ENCODE assay signal across 6 fruit fly cellular contexts in the genomic region with DNA sequence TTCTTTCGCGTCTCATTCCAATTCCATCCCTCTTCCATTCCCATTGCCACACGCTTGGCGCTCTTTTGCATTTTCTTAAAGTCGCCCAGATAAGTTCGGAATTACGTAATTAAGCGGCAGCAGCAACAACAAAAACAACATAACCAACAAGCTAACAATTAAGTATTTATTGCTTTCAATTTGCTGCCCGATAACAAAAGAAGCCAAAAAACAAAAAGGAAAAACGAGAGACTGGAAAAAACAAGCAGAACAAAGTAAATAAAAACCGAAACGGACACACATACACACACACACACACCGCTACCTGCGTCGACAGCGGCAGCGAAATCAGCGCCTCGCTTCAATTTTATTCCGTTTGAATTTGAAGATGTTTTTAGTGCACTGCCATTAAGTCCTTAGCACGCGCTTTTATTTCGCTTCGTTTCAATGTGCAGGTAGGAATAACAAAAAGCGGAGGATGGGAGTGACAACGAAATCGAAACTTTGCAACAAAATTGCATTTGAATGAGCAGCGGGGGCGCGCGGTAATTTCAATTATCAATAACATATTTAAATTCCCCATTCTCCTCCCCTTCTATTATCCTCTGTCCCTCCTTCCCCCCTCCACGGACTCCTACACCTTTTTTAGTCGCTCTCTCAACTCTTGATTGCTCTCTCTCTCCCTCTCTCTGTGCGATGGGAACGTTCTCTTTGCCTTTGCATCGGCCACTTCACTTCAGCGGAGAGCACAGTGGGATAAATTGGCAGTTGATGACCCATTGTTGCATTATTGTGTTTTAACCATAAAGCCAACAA.
TF ChIP-seq lines count a peak whose summit lies in the region.

Gene Raf, plus strand, starts transcription at position 32 of the 795 bp plus-strand sequence.

- no peak for TF ChIP-seq CTCF in whole organism, embryonic (GFP tag; optimal IDR thresholded peaks at IDR 0.05; lab: Kevin White, UChicago)

TF ChIP-seq in whole organism, 6 proteins besides CTCF, POLR2A, EP300 and RAD21:
- TF ChIP-seq Dll (optimal IDR thresholded peaks at IDR 0.05; lab: Kevin White, UChicago) (peak; percentile 77), psq (optimal IDR thresholded peaks at IDR 0.05; lab: Kevin White, UChicago) (no peak), EcR (GFP tag; optimal IDR thresholded peaks at IDR 0.05; lab: Kevin White, UChicago) (no peak), pan (optimal IDR thresholded peaks at IDR 0.05; lab: Kevin White, UChicago) (no peak)

TF ChIP-seq in whole organism, adult, 20 proteins besides CTCF, POLR2A, EP300 and RAD21:
- TF ChIP-seq pad (GFP tag; optimal IDR thresholded peaks at IDR 0.05; lab: Kevin White, UChicago) (peak; percentile 84), ovo (GFP tag; optimal IDR thresholded peaks at IDR 0.05; lab: Kevin White, UChicago) (peak; percentile 72), Crg-1 (GFP tag; optimal IDR thresholded peaks at IDR 0.05; lab: Kevin White, UChicago) (peak; percentile 79), CG33017 (tag; optimal IDR thresholded peaks at IDR 0.05; lab: Kevin White, UChicago) (no peak)

TF ChIP-seq in whole organism, embryonic, 481 proteins besides CTCF, POLR2A, EP300 and RAD21 (continues in another document):
- no peak for TF ChIP-seq CG11085 (GFP tag; IDR thresholded peaks at IDR 0.05; lab: Robert Waterston, UW)
- peak; percentile 21 for TF ChIP-seq cad (GFP tag; optimal IDR thresholded peaks at IDR 0.05; lab: Kevin White, UChicago)
- peak; percentile 37; the same call in 1 of the 4 replicates for TF ChIP-seq chinmo (GFP tag; IDR thresholded peaks at IDR 0.05; lab: Robert Waterston, UW; ENCODE audit: partially characterized antibody)
- peak; percentile 93 for TF ChIP-seq crol (GFP tag; IDR thresholded peaks at IDR 0.05; lab: Robert Waterston, UW)
- peak; percentile 63 for TF ChIP-seq Fer2 (tag; optimal IDR thresholded peaks at IDR 0.05; lab: Kevin White, UChicago)
- no peak for TF ChIP-seq CG10147 (GFP tag; optimal IDR thresholded peaks at IDR 0.05; lab: Kevin White, UChicago)
- TF ChIP-seq nau (GFP tag; optimal IDR thresholded peaks at IDR 0.05; lab: Kevin White, UChicago): peak; percentile 89
- TF ChIP-seq ci (GFP tag; IDR thresholded peaks at IDR 0.05; lab: Robert Waterston, UW): peak; percentile 78; the same call in 1 of the 3 replicates
- TF ChIP-seq CG4360 (GFP tag; IDR thresholded peaks at IDR 0.05; lab: Robert Waterston, UW): peak; percentile 51; the same call in 1 of the 2 replicates
- no peak for TF ChIP-seq row (GFP tag; IDR thresholded peaks at IDR 0.05; lab: Robert Waterston, UW)
- peak; percentile 19 for TF ChIP-seq pros (GFP tag; optimal IDR thresholded peaks at IDR 0.05; lab: Kevin White, UChicago)
- no peak for TF ChIP-seq sr (GFP tag; IDR thresholded peaks at IDR 0.05; lab: Robert Waterston, UW)
- peak; percentile 61 for TF ChIP-seq exex (tag; optimal IDR thresholded peaks at IDR 0.05; lab: Kevin White, UChicago)
- 0 out of 3 replicates have a peak, but pooled peaks have one; percentile 20 for TF ChIP-seq vnd (GFP tag; IDR thresholded peaks at IDR 0.05; lab: Robert Waterston, UW; ENCODE audit: partially characterized antibody)
- TF ChIP-seq otp (GFP tag; IDR thresholded peaks at IDR 0.05; lab: Robert Waterston, UW): peak; percentile 64; the same call in 2 of the 3 replicates
- TF ChIP-seq CG13287 (GFP tag; IDR thresholded peaks at IDR 0.05; lab: Robert Waterston, UW; ENCODE audit: partially characterized antibody): 0 out of 2 replicates have a peak, but pooled peaks have one; percentile 13

TF ChIP-seq in whole organism, prepupa, 60 proteins besides CTCF, POLR2A, EP300 and RAD21:
- peak; percentile 1 for TF ChIP-seq CG10669 (GFP tag; optimal IDR thresholded peaks at IDR 0.05; lab: Kevin White, UChicago)
- TF ChIP-seq salr (GFP tag; optimal IDR thresholded peaks at IDR 0.05; lab: Kevin White, UChicago): no peak
- TF ChIP-seq vri (GFP tag; optimal IDR thresholded peaks at IDR 0.05; lab: Kevin White, UChicago): peak; percentile 96
- 0 out of 2 replicates have a peak, but pooled peaks have one; percentile 68 for TF ChIP-seq CG11294 (GFP tag; IDR thresholded peaks at IDR 0.05; lab: Robert Waterston, UW)
- no peak for TF ChIP-seq fd59A (GFP tag; optimal IDR thresholded peaks at IDR 0.05; lab: Kevin White, UChicago)
- TF ChIP-seq CG6854 (GFP tag; optimal IDR thresholded peaks at IDR 0.05; lab: Kevin White, UChicago): peak; percentile 36
- TF ChIP-seq CG6163 (GFP tag; IDR thresholded peaks at IDR 0.05; lab: Robert Waterston, UW): peak; percentile 10; the same call in 1 of the 3 replicates
- TF ChIP-seq eg (GFP tag; IDR thresholded peaks at IDR 0.05; lab: Robert Waterston, UW): 0 out of 3 replicates have a peak, but pooled peaks have one; percentile 70
TF ChIP-seq in whole organism, prepupa: peak in this region for 6.

TF ChIP-seq in whole organism, pupa, 21 proteins besides CTCF, POLR2A, EP300 and RAD21:
- TF ChIP-seq Ets98B (GFP tag; IDR thresholded peaks at IDR 0.05; lab: Robert Waterston, UW) (0 out of 2 replicates have a peak, but pooled peaks have one; percentile 54), CG34367 (tag; optimal IDR thresholded peaks at IDR 0.05; lab: Kevin White, UChicago) (no peak), CG9948 (tag; optimal IDR thresholded peaks at IDR 0.05; lab: Kevin White, UChicago) (no peak), CG4496 (GFP tag; IDR thresholded peaks at IDR 0.05; lab: Robert Waterston, UW) (no peak), Pif1B (GFP tag; optimal IDR thresholded peaks at IDR 0.05; lab: Kevin White, UChicago) (no peak), CG12605 (GFP tag; IDR thresholded peaks at IDR 0.05; lab: Robert Waterston, UW) (peak; percentile 42; the same call in 1 of the 2 replicates)

TF ChIP-seq in whole organism, wandering third instar larva, 38 proteins besides CTCF, POLR2A, EP300 and RAD21:
- no peak for TF ChIP-seq OdsH (GFP tag; optimal IDR thresholded peaks at IDR 0.05; lab: Kevin White, UChicago)
- no peak for TF ChIP-seq CG32264 (GFP tag; optimal IDR thresholded peaks at IDR 0.05; lab: Kevin White, UChicago)
- TF ChIP-seq CrebA (GFP tag; optimal IDR thresholded peaks at IDR 0.05; lab: Kevin White, UChicago; ENCODE audit: borderline replicate concordance): peak; percentile 0
- no peak for TF ChIP-seq Hr78 (GFP tag; optimal IDR thresholded peaks at IDR 0.05; lab: Kevin White, UChicago)
- no peak for TF ChIP-seq Rel (GFP tag; optimal IDR thresholded peaks at IDR 0.05; lab: Kevin White, UChicago)
- TF ChIP-seq Rel (tag; optimal IDR thresholded peaks at IDR 0.05; lab: Kevin White, UChicago): peak; percentile 30
- TF ChIP-seq Dfd (GFP tag; optimal IDR thresholded peaks at IDR 0.05; lab: Kevin White, UChicago): no peak
- no peak for TF ChIP-seq h (GFP tag; optimal IDR thresholded peaks at IDR 0.05; lab: Kevin White, UChicago)
- TF ChIP-seq N (GFP tag; optimal IDR thresholded peaks at IDR 0.05; lab: Kevin White, UChicago): no peak
- no peak for TF ChIP-seq GATAd (GFP tag; optimal IDR thresholded peaks at IDR 0.05; lab: Kevin White, UChicago)
- no peak for TF ChIP-seq usp (GFP tag; optimal IDR thresholded peaks at IDR 0.05; lab: Kevin White, UChicago)
- TF ChIP-seq dmrt93B (GFP tag; optimal IDR thresholded peaks at IDR 0.05; lab: Kevin White, UChicago): no peak
- TF ChIP-seq Dif (GFP tag; optimal IDR thresholded peaks at IDR 0.05; lab: Kevin White, UChicago; ENCODE audit: partially characterized antibody): peak; percentile 91
- TF ChIP-seq dl (GFP tag; optimal IDR thresholded peaks at IDR 0.05; lab: Kevin White, UChicago; ENCODE audit: insufficient read depth in 1 of 2, partially characterized antibody in 2 of 2): peak; percentile 67 to 91
- peak; percentile 58 for TF ChIP-seq Hnf4 (GFP tag; optimal IDR thresholded peaks at IDR 0.05; lab: Kevin White, UChicago)
- peak; percentile 68 for TF ChIP-seq jim (GFP tag; optimal IDR thresholded peaks at IDR 0.05; lab: Kevin White, UChicago)
- TF ChIP-seq Myc (optimal IDR thresholded peaks at IDR 0.05; lab: Kevin White, UChicago): no peak
- TF ChIP-seq sage (GFP tag; optimal IDR thresholded peaks at IDR 0.05; lab: Kevin White, UChicago): no peak
- no peak for TF ChIP-seq woc (GFP tag; optimal IDR thresholded peaks at IDR 0.05; lab: Kevin White, UChicago)
- peak; percentile 25 for TF ChIP-seq Sp1 (GFP tag; optimal IDR thresholded peaks at IDR 0.05; lab: Kevin White, UChicago)
TF ChIP-seq in whole organism, wandering third instar larva: peak in this region for 7.
